Fruit fly (Drosophila melanogaster): ENCODE measurements around the gene ppan.

- TF ChIP-seq Abd-B (GFP tag; optimal IDR thresholded peaks at IDR 0.05) (no peak), foxo (GFP tag; optimal IDR thresholded peaks at IDR 0.05) (no peak)
Observed at dm6 chr3R:21071943-21072500, 44.0 kb upstream of the ppan start.

Data from whole organism, wandering third instar larva.